Worm (Caenorhabditis elegans) whole organism, L1 larva: ENCODE data around the gene srsx-13.

ENCODE experiments used
- C04F5.9 ChIP-seq: sonication (generic microtip); optimal IDR thresholded peaks from 2 replicates; lab custom pipeline; 2016; ENCODE audit warnings: missing genetic modification characterization, missing compliant biosample characterization
- C34B4.2 ChIP-seq: sonication (generic microtip); optimal IDR thresholded peaks from 2 replicates; lab custom pipeline; 2017; ENCODE audit warnings: mild to moderate bottlenecking, missing genetic modification characterization, missing compliant biosample characterization
- Y116A8C.19 ChIP-seq: sonication (generic microtip); optimal IDR thresholded peaks from 2 replicates; lab custom pipeline; 2016; ENCODE audit warnings: missing compliant biosample characterization, missing genetic modification characterization, borderline replicate concordance
- aha-1 ChIP-seq: fragments of 150-350 bp; optimal IDR thresholded peaks from 2 replicates; lab custom pipeline; 2014; ENCODE audit warnings: missing biosample characterization, missing genetic modification characterization
- ama-1 ChIP-seq: fragments of 150-350 bp; optimal IDR thresholded peaks from 2 replicates; lab custom pipeline; 2014
- ceh-8 ChIP-seq: fragments of 200-800 bp; sonication (Bioruptor generic); optimal IDR thresholded peaks from 2 replicates; lab custom pipeline; 2018; ENCODE audit warnings: mild to moderate bottlenecking, missing genetic modification characterization, moderate library complexity, missing compliant biosample characterization
- ceh-88 ChIP-seq: fragments of 200-800 bp; sonication (Bioruptor generic); IDR thresholded peaks from 2 replicates; pipeline ENCODE4 v1.3.6; 2022; ENCODE audit warnings: missing genetic modification characterization, missing compliant biosample characterization
- dsc-1 ChIP-seq: sonication (generic microtip); optimal IDR thresholded peaks from 2 replicates; lab custom pipeline; 2016; ENCODE audit warnings: mild to moderate bottlenecking, missing genetic modification characterization, missing compliant biosample characterization
- efl-1 ChIP-seq, 4 experiments: fragments of 150-350 bp; optimal IDR thresholded peaks in 3 of 4; peaks in 1 of 4; 1 replicate in 1 of 4; 2 replicates in 3 of 4; lab custom pipeline; 2014; ENCODE audit warnings: missing biosample characterization in 2 of 4, missing genetic modification characterization in 2 of 4, missing genetic modification reagents in 2 of 4
- efl-3 ChIP-seq: fragments of 200-800 bp; sonication (Bioruptor generic); optimal IDR thresholded peaks from 2 replicates; lab custom pipeline; 2018; ENCODE audit warnings: mild to moderate bottlenecking, missing genetic modification characterization, missing compliant biosample characterization
- egl-13 ChIP-seq: sonication (generic microtip); optimal IDR thresholded peaks from 2 replicates; lab custom pipeline; 2016; ENCODE audit warnings: missing genotype, missing genetic modification reagents, missing genetic modification characterization, missing compliant biosample characterization
- elt-2 ChIP-seq: sonication (generic microtip); optimal IDR thresholded peaks from 2 replicates; lab custom pipeline; 2016; ENCODE audit warnings: missing genetic modification characterization, mild to moderate bottlenecking, inconsistent platforms, missing compliant biosample characterization, missing genetic modification reagents
- elt-3 ChIP-seq, 6 experiments: fragments of 150-350 bp in 1 of 6; sonication (generic microtip); optimal IDR thresholded peaks; 2 replicates each; lab custom pipeline; 2017 to 2018; ENCODE audit warnings: missing biosample characterization in 6 of 6, missing genetic modification characterization in 6 of 6, inconsistent platforms in 1 of 6
- fkh-10 ChIP-seq: sonication (generic microtip); optimal IDR thresholded peaks from 2 replicates; lab custom pipeline; 2017; ENCODE audit warnings: missing biosample characterization, missing genetic modification reagents, missing genetic modification characterization
- fkh-4 ChIP-seq: sonication (generic microtip); optimal IDR thresholded peaks from 2 replicates; lab custom pipeline; 2016; ENCODE audit warnings: missing compliant biosample characterization, missing genetic modification characterization, borderline replicate concordance
- fkh-8 ChIP-seq: sonication (generic microtip); optimal IDR thresholded peaks from 2 replicates; lab custom pipeline; 2016; ENCODE audit warnings: mild to moderate bottlenecking, missing genetic modification characterization, missing compliant biosample characterization
- hlh-4 ChIP-seq: sonication (generic microtip); optimal IDR thresholded peaks from 2 replicates; lab custom pipeline; 2016; ENCODE audit warnings: mild to moderate bottlenecking, missing genetic modification characterization, missing compliant biosample characterization
- lin-13 ChIP-seq: fragments of 150-350 bp; optimal IDR thresholded peaks from 2 replicates; lab custom pipeline; 2014; ENCODE audit warnings: missing biosample characterization, missing genetic modification reagents, missing genetic modification characterization
- lin-14 ChIP-seq: fragments of 200-800 bp; sonication (Bioruptor generic); optimal IDR thresholded peaks from 2 replicates; lab custom pipeline; 2018; ENCODE audit warnings: mild to moderate bottlenecking, missing genetic modification characterization, moderate library complexity, missing compliant biosample characterization
- lin-15B ChIP-seq: fragments of 150-350 bp; sonication (generic microtip); optimal IDR thresholded peaks from 3 replicates; lab custom pipeline; 2014; ENCODE audit warnings: missing biosample characterization, missing genetic modification characterization
- lin-35 ChIP-seq, 2 experiments: fragments of 150-350 bp; optimal IDR thresholded peaks; 2 replicates each; lab custom pipeline; 2014; ENCODE audit warnings: missing biosample characterization in 2 of 2, missing genetic modification characterization in 2 of 2, missing genetic modification reagents in 2 of 2
- lir-3 ChIP-seq: sonication (generic microtip); optimal IDR thresholded peaks from 2 replicates; lab custom pipeline; 2016; ENCODE audit warnings: mild to moderate bottlenecking, missing genetic modification characterization, moderate library complexity, missing compliant biosample characterization; ENCODE audit not compliant: poor library complexity
- mef-2 ChIP-seq: fragments of 150-350 bp; optimal IDR thresholded peaks from 2 replicates; lab custom pipeline; 2014; ENCODE audit warnings: missing biosample characterization, missing genetic modification characterization
- mep-1 ChIP-seq: fragments of 150-350 bp; optimal IDR thresholded peaks from 2 replicates; lab custom pipeline; 2014; ENCODE audit warnings: missing biosample characterization, missing genetic modification characterization
- nhr-19 ChIP-seq: fragments of 200-800 bp; sonication (Bioruptor generic); conservative IDR thresholded peaks from 2 replicates; pipeline ENCODE4 v1.3.6; 2022; ENCODE audit warnings: missing genetic modification characterization, missing compliant biosample characterization
- nhr-20 ChIP-seq: sonication (generic microtip); optimal IDR thresholded peaks from 2 replicates; lab custom pipeline; 2016; ENCODE audit warnings: mild to moderate bottlenecking, missing genetic modification characterization, missing compliant biosample characterization
- nhr-47 ChIP-seq: sonication (generic microtip); optimal IDR thresholded peaks from 2 replicates; lab custom pipeline; 2016; ENCODE audit warnings: mild to moderate bottlenecking, missing genetic modification characterization, moderate library complexity, missing compliant biosample characterization
- nhr-71 ChIP-seq: sonication (generic microtip); optimal IDR thresholded peaks from 2 replicates; lab custom pipeline; 2016; ENCODE audit warnings: mild to moderate bottlenecking, missing genetic modification characterization, moderate library complexity, missing compliant biosample characterization
- nhr-77 ChIP-seq: fragments of 150-350 bp; optimal IDR thresholded peaks from 2 replicates; lab custom pipeline; 2014; ENCODE audit warnings: missing biosample characterization, missing genetic modification characterization
- nhr-85 ChIP-seq: sonication (generic microtip); peaks from one replicate; lab custom pipeline; 2016; ENCODE audit warnings: missing genetic modification characterization, inconsistent platforms, missing compliant biosample characterization
- pax-3 ChIP-seq: fragments of 200-800 bp; sonication (Bioruptor generic); optimal IDR thresholded peaks from 2 replicates; lab custom pipeline; 2018; ENCODE audit warnings: mild to moderate bottlenecking, missing genetic modification characterization, moderate library complexity, missing compliant biosample characterization
- rnt-1 ChIP-seq: sonication (generic microtip); optimal IDR thresholded peaks from 2 replicates; lab custom pipeline; 2016; ENCODE audit warnings: mild to moderate bottlenecking, missing genetic modification characterization, moderate library complexity, missing compliant biosample characterization
- skn-1 ChIP-seq: fragments of 150-350 bp; optimal IDR thresholded peaks from 2 replicates; lab custom pipeline; 2014; ENCODE audit warnings: missing biosample characterization, missing genetic modification characterization
- snpc-4 ChIP-seq: fragments of 150-350 bp; optimal IDR thresholded peaks from 2 replicates; lab custom pipeline; 2014; ENCODE audit warnings: missing biosample characterization, missing genetic modification characterization
- snu-23 ChIP-seq: sonication (generic microtip); optimal IDR thresholded peaks from 2 replicates; lab custom pipeline; 2016; ENCODE audit warnings: missing genetic modification characterization, missing compliant biosample characterization
- swsn-7 ChIP-seq: sonication (generic microtip); optimal IDR thresholded peaks from 2 replicates; lab custom pipeline; 2016; ENCODE audit warnings: missing genetic modification characterization, missing compliant biosample characterization
- tbx-2 ChIP-seq: sonication (generic microtip); optimal IDR thresholded peaks from 2 replicates; lab custom pipeline; 2016; ENCODE audit warnings: missing genetic modification characterization, missing compliant biosample characterization
- tlp-1 ChIP-seq: fragments of 150-350 bp; optimal IDR thresholded peaks from 2 replicates; lab custom pipeline; 2014; ENCODE audit warnings: missing biosample characterization, missing genetic modification characterization
- unc-130 ChIP-seq: fragments of 150-350 bp; optimal IDR thresholded peaks from 2 replicates; lab custom pipeline; 2017; ENCODE audit warnings: missing biosample characterization, missing genetic modification characterization, inconsistent platforms
- unc-86 ChIP-seq: sonication (generic microtip); optimal IDR thresholded peaks from 2 replicates; lab custom pipeline; 2016; ENCODE audit warnings: missing genetic modification characterization, missing compliant biosample characterization
- vab-15 ChIP-seq: sonication (generic microtip); optimal IDR thresholded peaks from 2 replicates; lab custom pipeline; 2017; ENCODE audit warnings: missing genotype, mild to moderate bottlenecking, missing genetic modification characterization, missing compliant biosample characterization
- zag-1 ChIP-seq: fragments of 150-350 bp; optimal IDR thresholded peaks from 2 replicates; lab custom pipeline; 2014; ENCODE audit warnings: missing biosample characterization, missing genetic modification characterization
- ztf-4 ChIP-seq: fragments of 150-350 bp; optimal IDR thresholded peaks from 2 replicates; lab custom pipeline; 2014; ENCODE audit warnings: missing biosample characterization, missing genetic modification characterization

Gene srsx-13

ce11 chrV:4967238-4967637 lies 15.8 kb downstream of the srsx-13 start:
- TF ChIP-seq rnt-1 (tag; lab: Kevin White, UChicago) (no peak), nhr-19 (GFP tag; lab: Robert Waterston, UW) (no peak), hlh-4 (tag; lab: Kevin White, UChicago) (no peak), ceh-8 (peak; percentile 83), fkh-10 (no peak), lin-14 (peak; percentile 66), dsc-1 (peak; percentile 60), nhr-71 (tag; lab: Kevin White, UChicago) (peak; percentile 15), nhr-47 (peak; percentile 10)

- TF ChIP-seq nhr-71 (tag; lab: Kevin White, UChicago) (peak; percentile 7), nhr-85 (peak; percentile 77), zag-1 (tag; lab: Kevin White, UChicago) (no peak), efl-1 (optimal IDR thresholded peaks at IDR 0.05; lab: Kevin White, UChicago) (no peak), efl-1 (GFP tag; optimal IDR thresholded peaks at IDR 0.05 in 1 of 2; lab: Kevin White, UChicago) (peak in 1 of 2 experiments; percentile 78)
Measured at ce11 chrV:4965790-4966189, 17.2 kb downstream of the srsx-13 start.

ce11 chrV:4964671-4965420 lies 18.1 kb downstream of the srsx-13 start:
- TF ChIP-seq elt-2 (tag; lab: Kevin White, UChicago) (peak; percentile 64), lin-13 (GFP tag; lab: Kevin White, UChicago) (no peak), nhr-85 (peak; percentile 57), lir-3 (tag; lab: Kevin White, UChicago) (no peak), lin-35 (GFP tag; optimal IDR thresholded peaks at IDR 0.05; lab: Kevin White, UChicago) (peak in 1 of 2 experiments; percentile 30), pax-3 (tag; lab: Kevin White, UChicago) (no peak), ztf-4 (tag; lab: Kevin White, UChicago) (no peak), nhr-77 (tag; lab: Kevin White, UChicago) (no peak), nhr-20 (tag; lab: Kevin White, UChicago) (no peak)
- TF ChIP-seq, all 84 proteins: peak for 3

ce11 chrV:4964020-4964635 lies 18.9 kb downstream of the srsx-13 start:
- TF ChIP-seq zag-1 (tag; lab: Kevin White, UChicago): no peak
- no peak for TF ChIP-seq C34B4.2 (tag; lab: Kevin White, UChicago)
- peak; percentile 27 for TF ChIP-seq dsc-1
- TF ChIP-seq tbx-2 (tag; lab: Kevin White, UChicago): no peak
- TF ChIP-seq unc-86 (tag; lab: Kevin White, UChicago): no peak
- TF ChIP-seq Y116A8C.19 (tag; lab: Kevin White, UChicago): no peak
- TF ChIP-seq lin-13 (GFP tag; lab: Kevin White, UChicago): no peak
- no peak for TF ChIP-seq nhr-20 (tag; lab: Kevin White, UChicago)
- TF ChIP-seq tlp-1 (tag; lab: Kevin White, UChicago): no peak
- TF ChIP-seq lin-14: peak; percentile 21
- no peak for TF ChIP-seq lin-15B (tag; lab: Kevin White, UChicago)
- no peak for TF ChIP-seq C04F5.9 (tag; lab: Kevin White, UChicago)
- TF ChIP-seq mep-1 (tag; lab: Kevin White, UChicago): no peak
- no peak for TF ChIP-seq skn-1 (tag; lab: Kevin White, UChicago)
- TF ChIP-seq elt-3 (tag; optimal IDR thresholded peaks at IDR 0.05; lab: Kevin White, UChicago): no peak
- TF ChIP-seq snu-23 (GFP tag; lab: Kevin White, UChicago): no peak
- no peak for TF ChIP-seq nhr-47
- TF ChIP-seq efl-1 (optimal IDR thresholded peaks at IDR 0.05; lab: Kevin White, UChicago): no peak
- peak in 1 of 2 experiments; percentile 20 for TF ChIP-seq efl-1 (GFP tag; optimal IDR thresholded peaks at IDR 0.05 in 1 of 2; lab: Kevin White, UChicago)
- TF ChIP-seq ztf-4 (tag; lab: Kevin White, UChicago): no peak
- TF ChIP-seq egl-13 (tag; lab: Kevin White, UChicago): no peak
- TF ChIP-seq ceh-88 (GFP tag; lab: Robert Waterston, UW): no peak
- peak; percentile 22 for TF ChIP-seq nhr-71 (tag; lab: Kevin White, UChicago)
- no peak for TF ChIP-seq elt-2 (tag; lab: Kevin White, UChicago)
- no peak for TF ChIP-seq swsn-7 (tag; lab: Kevin White, UChicago)
- TF ChIP-seq mef-2 (tag; lab: Kevin White, UChicago): no peak
- TF ChIP-seq efl-3 (GFP tag; lab: Kevin White, UChicago): no peak
- TF ChIP-seq lin-35 (GFP tag; optimal IDR thresholded peaks at IDR 0.05; lab: Kevin White, UChicago): no peak
- no peak for TF ChIP-seq unc-130 (tag; lab: Kevin White, UChicago)
- TF ChIP-seq ama-1 (lab: Kevin White, UChicago): no peak
- TF ChIP-seq fkh-4 (tag; lab: Kevin White, UChicago): no peak
- no peak for TF ChIP-seq vab-15 (tag; lab: Kevin White, UChicago)
- TF ChIP-seq fkh-8 (tag; lab: Kevin White, UChicago): no peak
- TF ChIP-seq aha-1 (tag; lab: Kevin White, UChicago): no peak
- TF ChIP-seq snpc-4 (tag; lab: Kevin White, UChicago): no peak
